Worm (Caenorhabditis elegans): ENCODE results near the gene F42E8.1.

Gene F42E8.1

ce11 chrV:13047574-13048030 is 14.3 kb upstream of the F42E8.1 start, which contains the start of gene W07G4.5 (continued):
- TF ChIP-seq daf-16 (GFP tag; optimal IDR thresholded peaks at IDR 0.05) (peak in 1 of 2 experiments; percentile 24), daf-16 (tag; optimal IDR thresholded peaks at IDR 0.05) (no peak), F49E8.2 (tag; optimal IDR thresholded peaks at IDR 0.05; ENCODE audit: borderline replicate concordance) (no peak), saeg-2 (GFP tag; IDR thresholded peaks at IDR 0.05) (no peak), madf-9 (GFP tag; conservative IDR thresholded peaks at IDR 0.05) (no peak), nhr-41 (GFP tag; IDR thresholded peaks at IDR 0.05) (no peak), egl-27 (tag; optimal IDR thresholded peaks at IDR 0.05) (no peak), D1046.2 (GFP tag; IDR thresholded peaks at IDR 0.05) (no peak), dmd-6 (GFP tag; IDR thresholded peaks at IDR 0.05) (peak; percentile 65), lir-3 (tag; optimal IDR thresholded peaks at IDR 0.05) (no peak), nhr-28 (tag; optimal IDR thresholded peaks at IDR 0.05) (peak; percentile 83), ces-1 (GFP tag; optimal IDR thresholded peaks at IDR 0.05) (no peak), dve-1 (tag; optimal IDR thresholded peaks at IDR 0.05; ENCODE audit: insufficient read depth) (peak; percentile 42), aly-2 (tag; optimal IDR thresholded peaks at IDR 0.05) (no peak), skn-1 (tag; optimal IDR thresholded peaks at IDR 0.05) (no peak), F37D6.2 (tag; optimal IDR thresholded peaks at IDR 0.05) (no peak), F10B5.3 (tag; optimal IDR thresholded peaks at IDR 0.05) (no peak), unc-62 (GFP tag; optimal IDR thresholded peaks at IDR 0.05 in 1 of 2) (peak in 1 of 2 experiments; percentile 23), unc-62 (tag; optimal IDR thresholded peaks at IDR 0.05) (no peak), madf-5 (GFP tag; IDR thresholded peaks at IDR 0.05) (no peak), T26A8.4 (GFP tag; IDR thresholded peaks at IDR 0.05) (no peak), duxl-1 (tag; optimal IDR thresholded peaks at IDR 0.05; ENCODE audit: poor library complexity) (no peak), cey-2 (tag; optimal IDR thresholded peaks at IDR 0.05; ENCODE audit: borderline replicate concordance, insufficient read depth) (no peak), mes-2 (tag; optimal IDR thresholded peaks at IDR 0.05; ENCODE audit: poor library complexity, severe bottlenecking) (peak; percentile 29), hlh-30 (tag; optimal IDR thresholded peaks at IDR 0.05; ENCODE audit: insufficient read depth) (no peak), zfp-3 (GFP tag; conservative IDR thresholded peaks at IDR 0.05) (no peak), aha-1 (tag) (peak; percentile 93), nhr-77 (tag; optimal IDR thresholded peaks at IDR 0.05) (no peak), php-3 (GFP tag; IDR thresholded peaks at IDR 0.05) (no peak), nhr-10 (tag; optimal IDR thresholded peaks at IDR 0.05) (no peak), jun-1 (tag; optimal IDR thresholded peaks at IDR 0.05) (no peak), zip-2 (tag; optimal IDR thresholded peaks at IDR 0.05) (no peak), hlh-11 (tag; optimal IDR thresholded peaks at IDR 0.05) (peak; percentile 66), daf-8 (GFP tag; IDR thresholded peaks at IDR 0.05) (no peak), R02D3.7 (tag; optimal IDR thresholded peaks at IDR 0.05) (no peak), mdl-1 (tag; optimal IDR thresholded peaks at IDR 0.05) (peak in 1 of 2 experiments; percentile 29), dmd-9 (GFP tag; IDR thresholded peaks at IDR 0.05) (no peak), ceh-82 (tag; optimal IDR thresholded peaks at IDR 0.05) (no peak), ztf-7 (tag; optimal IDR thresholded peaks at IDR 0.05) (no peak), ztf-11 (tag; optimal IDR thresholded peaks at IDR 0.05) (no peak), nhr-237 (tag; optimal IDR thresholded peaks at IDR 0.05) (no peak), tag-97 (GFP tag; IDR thresholded peaks at IDR 0.05) (no peak), rbr-2 (tag; optimal IDR thresholded peaks at IDR 0.05) (no peak), pqm-1 (tag; optimal IDR thresholded peaks at IDR 0.05) (peak; percentile 70), lin-1 (GFP tag; IDR thresholded peaks at IDR 0.05) (no peak), gei-8 (GFP tag; optimal IDR thresholded peaks at IDR 0.05) (no peak), ama-1 (optimal IDR thresholded peaks at IDR 0.05) (no peak), nhr-102 (tag; optimal IDR thresholded peaks at IDR 0.05) (no peak)

All from whole organism, L4 larva.